Fruit fly (Drosophila melanogaster) whole organism, embryonic: ENCODE measurements around the gene CG11679.

Source experiments
- ATbp ChIP-seq: fragments of 200-800 bp; sonication (Bioruptor generic); optimal IDR thresholded peaks from 2 replicates; lab custom pipeline; 2017; ENCODE audit warnings: missing biosample characterization, mild to moderate bottlenecking, missing genetic modification characterization, missing genetic modification reagents
- B-H2 ChIP-seq: fragments of 200-800 bp; sonication (Bioruptor generic); optimal IDR thresholded peaks from 2 replicates; lab custom pipeline; 2018; ENCODE audit warnings: missing biosample characterization, mild to moderate bottlenecking, missing genetic modification characterization
- Bgb ChIP-seq: fragments of 200-800 bp; sonication (Bioruptor generic); IDR thresholded peaks from 2 replicates; pipeline ENCODE4 v1.3.6; 2022; ENCODE audit warnings: missing biosample characterization, missing genetic modification characterization; ENCODE audit not compliant: partially characterized antibody
- CG10462 ChIP-seq: fragments of 200-800 bp; sonication (Bioruptor generic); optimal IDR thresholded peaks from 2 replicates; lab custom pipeline; 2016; ENCODE audit warnings: missing biosample characterization, missing genetic modification characterization
- CG10959 ChIP-seq: fragments of 200-800 bp; sonication (Bioruptor generic); IDR thresholded peaks from 2 replicates; pipeline ENCODE4 v1.3.6; 2022; ENCODE audit warnings: missing biosample characterization, missing genetic modification characterization
- CG13424 ChIP-seq: fragments of 200-800 bp; sonication (Bioruptor generic); optimal IDR thresholded peaks from 2 replicates; lab custom pipeline; 2019; ENCODE audit warnings: missing biosample characterization, mild to moderate bottlenecking, missing genetic modification characterization, moderate library complexity
- CG16813 ChIP-seq: fragments of 200-800 bp; sonication (Bioruptor generic); IDR thresholded peaks from 3 replicates; pipeline ENCODE4 v1.3.6; 2022; ENCODE audit warnings: missing biosample characterization, missing genetic modification characterization; ENCODE audit not compliant: partially characterized antibody
- CG17186 ChIP-seq: fragments of 200-800 bp; sonication (Bioruptor generic); optimal IDR thresholded peaks from 3 replicates; lab custom pipeline; 2017; ENCODE audit warnings: missing biosample characterization, missing genetic modification reagents, missing genetic modification characterization
- CG17328 ChIP-seq: fragments of 200-800 bp; sonication (Bioruptor generic); IDR thresholded peaks from 2 replicates; pipeline ENCODE4 v1.3.6; 2022; ENCODE audit warnings: missing biosample characterization, missing genetic modification characterization
- CG2678 ChIP-seq: fragments of 200-800 bp; sonication (Bioruptor generic); optimal IDR thresholded peaks from 3 replicates; lab custom pipeline; 2019; ENCODE audit warnings: missing biosample characterization, mild to moderate bottlenecking, missing genetic modification characterization, moderate library complexity
- CG31441 ChIP-seq: fragments of 200-800 bp; sonication (Bioruptor generic); IDR thresholded peaks from 2 replicates; pipeline ENCODE4 v1.3.6; 2022; ENCODE audit warnings: missing biosample characterization, missing genetic modification characterization
- CG3407 ChIP-seq: fragments of 200-800 bp; sonication (Bioruptor generic); optimal IDR thresholded peaks from 2 replicates; lab custom pipeline; 2018; ENCODE audit warnings: missing biosample characterization, mild to moderate bottlenecking, missing genetic modification characterization
- CG4854 ChIP-seq: fragments of 200-800 bp; sonication (Bioruptor generic); optimal IDR thresholded peaks from 2 replicates; lab custom pipeline; 2016; ENCODE audit warnings: missing biosample characterization, missing genetic modification characterization, inconsistent platforms
- CG5180 ChIP-seq: fragments of 200-800 bp; sonication (Bioruptor generic); optimal IDR thresholded peaks from 3 replicates; lab custom pipeline; 2017; ENCODE audit warnings: missing biosample characterization, missing genetic modification characterization, mild to moderate bottlenecking, moderate library complexity, missing genetic modification reagents
- CG5953 ChIP-seq: fragments of 200-800 bp; sonication (Bioruptor generic); IDR thresholded peaks from 2 replicates; pipeline ENCODE4 v1.3.6; 2022; ENCODE audit warnings: missing biosample characterization, missing genetic modification characterization
- CG6175 ChIP-seq: fragments of 200-800 bp; sonication (Bioruptor generic); IDR thresholded peaks from 3 replicates; pipeline ENCODE4 v1.3.6; 2022; ENCODE audit warnings: missing biosample characterization, missing genetic modification characterization
- CG9727 ChIP-seq: fragments of 200-800 bp; sonication (Bioruptor generic); optimal IDR thresholded peaks from 3 replicates; lab custom pipeline; 2017; ENCODE audit warnings: missing biosample characterization, mild to moderate bottlenecking, missing genetic modification characterization
- CoRest ChIP-seq: fragments of 200-800 bp; sonication (Bioruptor generic); optimal IDR thresholded peaks from 3 replicates; lab custom pipeline; 2018; ENCODE audit warnings: missing biosample characterization, mild to moderate bottlenecking, missing genetic modification characterization, moderate library complexity
- CrebB ChIP-seq: fragments of 200-800 bp; sonication (Bioruptor generic); optimal IDR thresholded peaks from 3 replicates; lab custom pipeline; 2018; ENCODE audit warnings: missing biosample characterization, mild to moderate bottlenecking, missing genetic modification characterization
- Dek ChIP-seq: fragments of 200-800 bp; sonication (Bioruptor generic); optimal IDR thresholded peaks from 3 replicates; lab custom pipeline; 2019; ENCODE audit warnings: missing biosample characterization, mild to moderate bottlenecking, missing genetic modification characterization, moderate library complexity
- Dfd ChIP-seq, 2 experiments: fragments of >200 bp; optimal IDR thresholded peaks; 2 replicates each; lab custom pipeline; 2017; ENCODE audit warnings: missing biosample characterization in 2 of 2, missing genetic modification characterization in 2 of 2
- Dll ChIP-seq: fragments of 200-800 bp; sonication (Bioruptor generic); IDR thresholded peaks from 4 replicates; pipeline ENCODE4 v1.3.6; 2022; ENCODE audit warnings: missing biosample characterization, missing genetic modification characterization; ENCODE audit not compliant: partially characterized antibody
- Dp ChIP-seq: fragments of 200-800 bp; sonication (Bioruptor generic); optimal IDR thresholded peaks from 2 replicates; lab custom pipeline; 2018; ENCODE audit warnings: missing biosample characterization, mild to moderate bottlenecking, missing genetic modification characterization, moderate library complexity
- HmgD ChIP-seq: fragments of 200-800 bp; sonication (Bioruptor generic); optimal IDR thresholded peaks from 3 replicates; lab custom pipeline; 2016; ENCODE audit warnings: missing biosample characterization, missing genetic modification characterization
- Hr78 ChIP-seq, 2 experiments: fragments of 200-800 bp in 1 of 2; fragments of >200 bp in 1 of 2; sonication (Bioruptor generic) in 1 of 2; optimal IDR thresholded peaks; 2 replicates each; lab custom pipeline; 2017 to 2019; ENCODE audit warnings: missing biosample characterization in 2 of 2, missing genetic modification characterization in 2 of 2, mild to moderate bottlenecking in 1 of 2, moderate library complexity in 1 of 2
- Lhr ChIP-seq: fragments of 200-800 bp; sonication (Bioruptor generic); optimal IDR thresholded peaks from 3 replicates; lab custom pipeline; 2017; ENCODE audit warnings: mild to moderate bottlenecking, missing biosample characterization, missing genetic modification reagents, missing genetic modification characterization
- Neu2 ChIP-seq: fragments of 200-800 bp; sonication (Bioruptor generic); optimal IDR thresholded peaks from 3 replicates; lab custom pipeline; 2016; ENCODE audit warnings: missing biosample characterization, missing genetic modification characterization, borderline replicate concordance
- Sin3A ChIP-seq: fragments of >200 bp; optimal IDR thresholded peaks from 2 replicates; lab custom pipeline; 2018
- Sox100B ChIP-seq: fragments of 200-800 bp; sonication (Bioruptor generic); optimal IDR thresholded peaks from 3 replicates; lab custom pipeline; 2018; ENCODE audit warnings: missing biosample characterization, mild to moderate bottlenecking, missing genetic modification characterization
- Sry-δ ChIP-seq: fragments of 200-800 bp; sonication (Bioruptor generic); optimal IDR thresholded peaks from 2 replicates; lab custom pipeline; 2016; ENCODE audit warnings: missing biosample characterization, missing genetic modification characterization
- Ssrp ChIP-seq: fragments of 200-800 bp; sonication (Bioruptor generic); optimal IDR thresholded peaks from 2 replicates; lab custom pipeline; 2018; ENCODE audit warnings: missing biosample characterization, mild to moderate bottlenecking, missing genetic modification characterization, moderate library complexity
- Xbp1 ChIP-seq: fragments of 200-800 bp; sonication (Bioruptor generic); optimal IDR thresholded peaks from 3 replicates; lab custom pipeline; 2016; ENCODE audit warnings: missing biosample characterization, mild to moderate bottlenecking, missing genetic modification characterization
- aop ChIP-seq: fragments of 200-800 bp; sonication (Bioruptor generic); IDR thresholded peaks from 2 replicates; pipeline ENCODE4 v1.3.6; 2022; ENCODE audit warnings: missing biosample characterization, missing genetic modification characterization
- cato ChIP-seq: fragments of 200-800 bp; sonication (Bioruptor generic); optimal IDR thresholded peaks from 2 replicates; lab custom pipeline; 2016; ENCODE audit warnings: missing biosample characterization, missing genetic modification characterization, borderline replicate concordance
- caup ChIP-seq: fragments of 200-800 bp; sonication (Bioruptor generic); optimal IDR thresholded peaks from 3 replicates; lab custom pipeline; 2017; ENCODE audit warnings: missing biosample characterization, mild to moderate bottlenecking, missing genetic modification characterization, moderate library complexity; ENCODE audit not compliant: severe bottlenecking
- da ChIP-seq: fragments of 200-800 bp; sonication (Bioruptor generic); optimal IDR thresholded peaks from 2 replicates; lab custom pipeline; 2016; ENCODE audit warnings: missing biosample characterization, missing genetic modification characterization
- gsb-n ChIP-seq: fragments of 200-800 bp; sonication (Bioruptor generic); optimal IDR thresholded peaks from 3 replicates; lab custom pipeline; 2018; ENCODE audit warnings: missing biosample characterization, mild to moderate bottlenecking, missing genetic modification characterization
- insv ChIP-seq, 2 experiments: fragments of 200-800 bp; sonication (Bioruptor generic); optimal IDR thresholded peaks; 3 replicates each; lab custom pipeline; 2016 to 2018; ENCODE audit warnings: missing biosample characterization in 2 of 2, missing genetic modification characterization in 2 of 2
- lab ChIP-seq: fragments of 200-800 bp; sonication (Bioruptor generic); optimal IDR thresholded peaks from 3 replicates; lab custom pipeline; 2017; ENCODE audit warnings: missing biosample characterization, missing genetic modification characterization, mild to moderate bottlenecking, moderate library complexity, missing genetic modification reagents
- nerfin-1 ChIP-seq: fragments of 200-800 bp; sonication (Bioruptor generic); optimal IDR thresholded peaks from 3 replicates; lab custom pipeline; 2019; ENCODE audit warnings: missing biosample characterization, mild to moderate bottlenecking, missing genetic modification characterization, moderate library complexity
- peb ChIP-seq: fragments of 200-800 bp; sonication (Bioruptor generic); IDR thresholded peaks from 2 replicates; pipeline ENCODE4 v1.3.6; 2022; ENCODE audit warnings: missing biosample characterization, missing genetic modification characterization
- phol ChIP-seq: fragments of 200-800 bp; sonication (Bioruptor generic); optimal IDR thresholded peaks from 3 replicates; lab custom pipeline; 2018; ENCODE audit warnings: missing biosample characterization, mild to moderate bottlenecking, missing genetic modification characterization, moderate library complexity
- prd ChIP-seq, 3 experiments: fragments of >200 bp in 2 of 3; fragments of 200-800 bp in 1 of 3; sonication (Bioruptor generic) in 1 of 3; optimal IDR thresholded peaks in 2 of 3; IDR thresholded peaks in 1 of 3; 2 replicates in 2 of 3; 3 replicates in 1 of 3; pipeline versions ENCODE4 v1.3.6 to Lab custom; 2017 to 2022; ENCODE audit warnings: missing biosample characterization in 1 of 3, missing genetic modification characterization in 1 of 3
- pum ChIP-seq: fragments of 200-800 bp; sonication (Bioruptor generic); optimal IDR thresholded peaks from 2 replicates; lab custom pipeline; 2016; ENCODE audit warnings: missing biosample characterization, missing genetic modification characterization
- ranshi ChIP-seq: fragments of 200-800 bp; sonication (Bioruptor generic); IDR thresholded peaks from 2 replicates; pipeline ENCODE4 v1.3.6; 2022; ENCODE audit warnings: missing biosample characterization, missing genetic modification characterization
- sim ChIP-seq: fragments of 200-800 bp; sonication (Bioruptor generic); IDR thresholded peaks from 2 replicates; pipeline ENCODE4 v1.3.6; 2022; ENCODE audit warnings: missing biosample characterization, missing genetic modification characterization
- tio ChIP-seq: fragments of 200-800 bp; sonication (Bioruptor generic); optimal IDR thresholded peaks from 2 replicates; lab custom pipeline; 2017; ENCODE audit warnings: missing biosample characterization, missing genetic modification characterization, inconsistent platforms
- tx ChIP-seq: fragments of 200-800 bp; sonication (Bioruptor generic); optimal IDR thresholded peaks from 2 replicates; lab custom pipeline; 2016; ENCODE audit warnings: missing biosample characterization, missing genetic modification characterization
- usp ChIP-seq: fragments of >200 bp; optimal IDR thresholded peaks from 2 replicates; lab custom pipeline; 2017; ENCODE audit warnings: missing biosample characterization, missing genetic modification characterization

CG11679 gene

DNA sequence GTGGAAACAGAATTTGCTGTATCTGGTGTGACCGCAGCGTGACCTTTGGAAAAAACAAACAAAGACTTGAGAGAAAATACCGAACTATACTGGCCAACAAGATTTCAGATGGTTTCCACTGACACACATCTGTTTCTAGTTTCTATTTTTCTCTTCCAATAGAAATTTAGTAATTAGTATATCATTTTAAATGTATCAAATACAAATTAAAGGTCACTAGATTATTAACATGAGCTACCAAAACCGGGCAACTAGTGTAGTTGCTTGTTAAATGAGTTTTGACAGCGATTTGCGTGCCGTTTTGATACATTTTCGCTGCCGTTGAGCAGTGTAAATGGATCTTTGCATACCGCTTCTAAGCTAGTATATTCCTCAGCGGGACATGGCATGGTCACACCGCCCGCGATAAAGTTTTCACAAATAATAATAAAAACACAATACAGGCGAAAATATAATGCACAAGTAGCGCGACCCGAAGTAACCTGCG lies 35.0 kb downstream of the CG11679 start, which contains the start of the genes Pis and Hap40 (continued):
- TF ChIP-seq Lhr (GFP tag; lab: Kevin White, UChicago) (peak; percentile 78), Hr78 (GFP tag; optimal IDR thresholded peaks at IDR 0.05; lab: Kevin White, UChicago) (peak in 1 of 2 experiments; percentile 38), Sox100B (no peak), B-H2 (GFP tag; lab: Kevin White, UChicago) (peak; percentile 53), peb (peak; percentile 16; the same call in 1 of the 2 replicates), sim (GFP tag; lab: Robert Waterston, UW) (no peak), Dek (peak; percentile 70), CG4854 (GFP tag; lab: Kevin White, UChicago) (no peak), CG10959 (GFP tag; lab: Robert Waterston, UW) (peak; percentile 26; the same call in 1 of the 2 replicates), HmgD (GFP tag; lab: Kevin White, UChicago) (no peak), CG6175 (GFP tag; lab: Robert Waterston, UW) (no peak), insv (GFP tag; optimal IDR thresholded peaks at IDR 0.05; lab: Kevin White, UChicago) (peak in 1 of 2 experiments; percentile 49), CG17328 (0 out of 2 replicates have a peak, but pooled peaks have one; percentile 39), Bgb (GFP tag; lab: Robert Waterston, UW) (no peak), CoRest (tag; lab: Kevin White, UChicago) (peak; percentile 90), CrebB (no peak), Sry-δ (GFP tag; lab: Kevin White, UChicago) (no peak), da (GFP tag; lab: Kevin White, UChicago) (no peak), CG13424 (tag; lab: Kevin White, UChicago) (peak; percentile 82), Dll (no peak), tx (GFP tag; lab: Kevin White, UChicago) (peak; percentile 43), CG5953 (GFP tag; lab: Robert Waterston, UW) (no peak), CG5180 (GFP tag; lab: Kevin White, UChicago) (no peak), Dfd (GFP tag; optimal IDR thresholded peaks at IDR 0.05; lab: Kevin White, UChicago) (peak in 1 of 2 experiments; percentile 13), caup (GFP tag; lab: Kevin White, UChicago) (peak; percentile 22), Xbp1 (peak; percentile 74), aop (no peak), usp (GFP tag; lab: Kevin White, UChicago) (no peak), cato (GFP tag; lab: Kevin White, UChicago) (peak; percentile 46), Dp (GFP tag; lab: Kevin White, UChicago) (no peak), nerfin-1 (peak; percentile 54), ranshi (GFP tag; lab: Robert Waterston, UW) (0 out of 2 replicates have a peak, but pooled peaks have one; percentile 65), CG17186 (GFP tag; lab: Kevin White, UChicago) (peak; percentile 10), CG9727 (GFP tag; lab: Kevin White, UChicago) (peak; percentile 67), prd (optimal IDR thresholded peaks at IDR 0.05; lab: Kevin White, UChicago) (no peak), prd (GFP tag; IDR thresholded peaks at IDR 0.05; lab: Robert Waterston, UW) (peak; percentile 81), CG10462 (GFP tag; lab: Kevin White, UChicago) (peak; percentile 27), ATbp (GFP tag; lab: Kevin White, UChicago) (peak; percentile 4), Neu2 (GFP tag; lab: Kevin White, UChicago) (no peak), tio (GFP tag; lab: Kevin White, UChicago) (no peak), CG2678 (tag; lab: Kevin White, UChicago) (peak; percentile 80), lab (GFP tag; lab: Kevin White, UChicago) (no peak), Sin3A (lab: Kevin White, UChicago) (peak; percentile 98), phol (peak; percentile 85), CG16813 (GFP tag; lab: Robert Waterston, UW) (no peak), gsb-n (tag; lab: Kevin White, UChicago) (peak; percentile 45), CG31441 (GFP tag; lab: Robert Waterston, UW) (peak; percentile 75), pum (GFP tag; lab: Kevin White, UChicago) (peak; percentile 49), CG3407 (GFP tag; lab: Kevin White, UChicago) (no peak), Ssrp (peak; percentile 78)
